Worm (Caenorhabditis elegans): ENCODE results near the gene lrpc-1.
A peak's percentile ranks its signal among the peaks of the same experiment; 100 is the strongest.

lrpc-1 gene

ce11 chrV:5584833-5585232, 28.2 kb downstream of the lrpc-1 start, which contains the start of gene CD4.11:
TSS of gene CD4.11 (plus strand) at chrV:5585133.
- TF ChIP-seq pros-1 (tag; optimal IDR thresholded peaks at IDR 0.05) (no peak), lin-11 (tag; optimal IDR thresholded peaks at IDR 0.05) (no peak), unc-3 (GFP tag; conservative IDR thresholded peaks at IDR 0.05) (no peak), unc-3 (tag; optimal IDR thresholded peaks at IDR 0.05) (no peak), pag-3 (tag; optimal IDR thresholded peaks at IDR 0.05; ENCODE audit: borderline replicate concordance) (no peak), T23F11.4 (GFP tag; optimal IDR thresholded peaks at IDR 0.05) (no peak)

DNA sequence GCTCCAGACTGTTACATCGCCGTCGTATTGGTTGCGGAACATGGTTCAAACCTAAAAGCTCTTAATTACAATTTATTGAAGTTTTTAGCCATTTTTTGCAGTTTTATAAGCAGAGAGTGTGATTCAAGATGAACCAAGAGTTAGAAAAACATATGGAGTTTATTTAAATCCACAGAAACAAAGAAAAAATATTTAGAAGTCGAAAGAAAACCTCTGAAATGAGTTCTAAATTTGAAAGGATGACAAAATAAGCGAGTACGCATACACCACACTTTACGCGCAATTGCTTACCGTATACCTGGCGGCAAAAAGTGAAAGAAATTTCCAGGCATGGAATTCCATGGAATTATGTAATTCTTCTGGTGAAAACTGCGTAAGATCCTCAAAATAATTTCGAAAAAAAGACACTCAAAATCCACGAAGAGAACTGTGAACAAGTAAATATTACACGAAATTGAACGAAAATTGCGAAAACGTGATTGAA, 28.7 kb downstream of the lrpc-1 start, which contains the start of gene pas-6:
pas-6 (minus strand) TSS at position 51 of the 484 bp plus-strand sequence.
- TF ChIP-seq pat-9 (tag; optimal IDR thresholded peaks at IDR 0.05) (no peak), nfya-1 (tag; optimal IDR thresholded peaks at IDR 0.05) (peak; percentile 13)

DNA sequence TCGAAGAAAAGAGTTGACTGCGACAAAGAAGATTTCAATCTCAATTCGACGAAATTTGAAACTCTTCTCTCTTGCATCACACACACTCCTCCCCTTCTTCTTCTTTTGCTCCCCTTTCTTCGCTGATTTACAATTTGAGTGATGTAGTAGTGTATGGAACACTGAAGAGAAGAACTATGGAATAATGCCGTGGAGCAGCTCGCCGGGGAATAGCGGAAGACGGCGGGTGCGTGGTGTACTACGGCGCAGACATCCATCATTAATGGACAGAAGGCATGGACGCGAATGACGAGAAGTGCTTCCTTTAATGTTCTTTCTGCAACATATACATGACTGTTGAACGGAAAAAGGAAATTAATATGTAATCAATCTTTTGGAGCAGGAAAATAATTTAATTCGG, 30.1 kb downstream of the lrpc-1 start:
- no peak for TF ChIP-seq ceh-9 (tag; optimal IDR thresholded peaks at IDR 0.05)
- TF ChIP-seq tbx-7 (tag; optimal IDR thresholded peaks at IDR 0.05) = no peak
- no peak for TF ChIP-seq nhr-232 (tag; optimal IDR thresholded peaks at IDR 0.05)
- TF ChIP-seq ref-2 (tag; optimal IDR thresholded peaks at IDR 0.05) = no peak
- TF ChIP-seq unc-55 (GFP tag; optimal IDR thresholded peaks at IDR 0.05) = peak; percentile 46
- TF ChIP-seq ets-4 (tag; optimal IDR thresholded peaks at IDR 0.05) = no peak

ce11 chrV:5582308-5582707, 30.7 kb downstream of the lrpc-1 start:
- TF ChIP-seq unc-42 (tag; optimal IDR thresholded peaks at IDR 0.05) (peak; percentile 82), mec-3 (tag; optimal IDR thresholded peaks at IDR 0.05; ENCODE audit: borderline replicate concordance) (no peak), nfya-1 (tag; optimal IDR thresholded peaks at IDR 0.05) (peak; percentile 35), pha-4 (tag; optimal IDR thresholded peaks at IDR 0.05) (no peak)

DNA sequence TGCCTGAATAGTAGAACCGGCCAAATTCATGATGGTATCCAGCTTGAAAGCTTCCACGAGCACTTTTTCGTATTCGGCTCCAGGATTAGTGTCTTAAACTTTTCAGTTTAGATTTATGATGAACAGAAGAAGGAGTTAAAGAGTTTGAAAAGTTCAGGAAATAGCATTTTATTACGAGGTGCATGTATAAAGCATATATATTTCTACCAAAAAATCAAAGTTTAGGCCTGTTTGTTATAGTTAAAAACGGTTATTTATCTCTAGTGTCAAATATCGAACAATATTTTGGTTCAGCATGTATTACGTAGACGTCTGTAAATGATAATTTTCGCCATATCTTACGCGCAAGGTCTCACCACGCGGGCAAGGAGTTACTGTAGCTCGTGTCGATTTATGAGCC, 31.7 kb downstream of the lrpc-1 start, which contains the start of gene klc-2:
klc-2 (minus strand) TSS at position 101 of the 400 bp plus-strand sequence.
- TF ChIP-seq sox-2 (GFP tag; IDR thresholded peaks at IDR 0.05) (no peak), fkh-6 (tag; optimal IDR thresholded peaks at IDR 0.05) (no peak), unc-55 (GFP tag; optimal IDR thresholded peaks at IDR 0.05) (no peak), tbx-7 (tag; optimal IDR thresholded peaks at IDR 0.05) (no peak), fax-1 (tag; optimal IDR thresholded peaks at IDR 0.05) (no peak), K09A11.1 (tag; optimal IDR thresholded peaks at IDR 0.05; ENCODE audit: insufficient read depth) (no peak), K02D7.2 (tag; optimal IDR thresholded peaks at IDR 0.05) (no peak), ahr-1 (tag; optimal IDR thresholded peaks at IDR 0.05) (no peak), pha-2 (tag; optimal IDR thresholded peaks at IDR 0.05) (no peak), ceh-45 (GFP tag; IDR thresholded peaks at IDR 0.05) (no peak), fkh-10 (GFP tag; optimal IDR thresholded peaks at IDR 0.05) (no peak), ceh-14 (tag; optimal IDR thresholded peaks at IDR 0.05) (no peak)

DNA sequence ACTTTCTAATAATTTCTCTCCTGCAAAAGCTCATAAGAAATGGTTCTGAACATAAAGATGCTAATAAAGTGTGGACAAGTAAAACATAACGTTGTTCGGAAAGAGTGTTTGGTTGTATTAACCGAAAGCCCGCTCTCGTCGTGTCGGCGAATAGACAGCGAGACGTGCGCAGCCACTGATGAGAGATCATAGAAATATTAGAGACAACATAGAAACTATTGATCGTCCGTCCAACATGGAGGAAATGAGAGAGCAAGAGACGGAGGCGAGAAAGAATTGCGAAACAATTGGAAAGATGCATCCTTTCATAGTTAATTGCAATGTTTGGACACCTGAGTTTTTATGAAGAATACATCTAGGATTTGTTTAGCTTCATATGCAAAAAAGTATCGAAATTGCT, 32.5 kb downstream of the lrpc-1 start:
- TF ChIP-seq ceh-31 (tag; optimal IDR thresholded peaks at IDR 0.05) = peak; percentile 74
- TF ChIP-seq unc-55 (GFP tag; optimal IDR thresholded peaks at IDR 0.05) = peak; percentile 38
- TF ChIP-seq odd-2 (tag; optimal IDR thresholded peaks at IDR 0.05) = no peak
- peak; percentile 69 for TF ChIP-seq K09A11.1 (tag; optimal IDR thresholded peaks at IDR 0.05; ENCODE audit: insufficient read depth)
- no peak for TF ChIP-seq ceh-24 (tag; optimal IDR thresholded peaks at IDR 0.05)
- TF ChIP-seq unc-42 (tag; optimal IDR thresholded peaks at IDR 0.05) = peak; percentile 30
- TF ChIP-seq ceh-2 (tag; optimal IDR thresholded peaks at IDR 0.05) = peak; percentile 46
- peak; percentile 31 for TF ChIP-seq tbx-2 (tag; optimal IDR thresholded peaks at IDR 0.05)
- TF ChIP-seq ref-2 (tag; optimal IDR thresholded peaks at IDR 0.05) = peak; percentile 6
- TF ChIP-seq nfya-1 (tag; optimal IDR thresholded peaks at IDR 0.05) = peak; percentile 87
- peak; percentile 21 for TF ChIP-seq pax-1 (tag; optimal IDR thresholded peaks at IDR 0.05)
- TF ChIP-seq ceh-48 (tag; optimal IDR thresholded peaks at IDR 0.05) = peak; percentile 80
- TF ChIP-seq sox-2 (GFP tag; IDR thresholded peaks at IDR 0.05) = peak; percentile 40; the same call in 1 of the 2 replicates
- TF ChIP-seq gmeb-2 (tag; optimal IDR thresholded peaks at IDR 0.05) = no peak
